Worm (Caenorhabditis elegans): Measurements from ENCODE around the gene kin-21.

- TF ChIP-seq tbx-2 (tag; optimal IDR thresholded peaks at IDR 0.05) (no peak), mep-1 (tag; optimal IDR thresholded peaks at IDR 0.05) (no peak), Y116A8C.19 (tag; optimal IDR thresholded peaks at IDR 0.05; ENCODE audit: borderline replicate concordance) (no peak), unc-62 (GFP tag; optimal IDR thresholded peaks at IDR 0.05) (no peak), pag-3 (tag; optimal IDR thresholded peaks at IDR 0.05; ENCODE audit: borderline replicate concordance, insufficient read depth) (no peak), aly-2 (tag; optimal IDR thresholded peaks at IDR 0.05) (no peak), fkh-10 (GFP tag; optimal IDR thresholded peaks at IDR 0.05) (no peak), nhr-11 (tag; optimal IDR thresholded peaks at IDR 0.05) (no peak), nhr-237 (tag; optimal IDR thresholded peaks at IDR 0.05) (no peak), lin-39 (tag; optimal IDR thresholded peaks at IDR 0.05) (no peak)
Measured at ce11 chrIV:9872210-9872609, 39.5 kb downstream of the kin-21 start.

Measured in whole organism, L1 larva.